Fruit fly (Drosophila melanogaster): Measurements from ENCODE around the gene Shawl.
A peak's percentile ranks its signal among the peaks of the same experiment; 100 is the strongest.

Shawl gene

DNA sequence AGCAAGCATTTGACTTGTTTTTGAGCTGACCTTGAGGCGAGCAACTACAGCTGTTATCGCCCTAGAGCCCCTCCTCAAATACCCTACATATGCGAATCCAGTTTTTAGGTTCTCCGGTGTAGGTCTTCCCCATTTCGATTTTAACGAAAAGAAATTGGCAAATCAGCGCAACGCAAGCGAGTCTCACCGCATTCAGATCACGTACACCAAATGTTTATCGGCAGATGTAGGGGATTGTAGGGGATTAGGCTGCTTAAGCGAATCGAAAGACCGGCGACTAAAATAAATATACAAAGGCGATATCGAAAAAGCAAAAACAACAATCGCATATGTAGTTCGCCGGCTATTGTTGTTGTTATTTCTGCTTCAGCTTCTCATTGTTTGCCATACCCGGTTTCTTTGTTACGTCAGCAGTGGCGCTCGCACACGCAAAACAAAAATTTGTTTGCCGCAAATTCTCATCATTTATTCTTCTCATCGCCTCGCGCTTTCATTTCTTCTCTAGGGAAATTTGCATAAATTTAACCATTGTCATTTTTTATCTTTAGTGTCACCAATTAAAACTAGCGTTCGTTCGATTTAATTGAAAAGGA, 26.8 kb downstream of the Shawl start (continued):
- TF ChIP-seq CG15514 (GFP tag; optimal IDR thresholded peaks at IDR 0.05) (peak; percentile 66), CG5245 (GFP tag; optimal IDR thresholded peaks at IDR 0.05) (peak; percentile 15), kni (GFP tag; optimal IDR thresholded peaks at IDR 0.05) (no peak), Elba2 (GFP tag; optimal IDR thresholded peaks at IDR 0.05) (no peak), CG11723 (GFP tag; optimal IDR thresholded peaks at IDR 0.05) (peak; percentile 5), CG31224 (GFP tag; IDR thresholded peaks at IDR 0.05) (peak; percentile 51; the same call in 1 of the 2 replicates), D (optimal IDR thresholded peaks at IDR 0.05) (no peak), D (GFP tag; optimal IDR thresholded peaks at IDR 0.05) (no peak), kah (GFP tag; optimal IDR thresholded peaks at IDR 0.05) (no peak), HLH3B (GFP tag; IDR thresholded peaks at IDR 0.05) (peak; percentile 54), ranshi (GFP tag; IDR thresholded peaks at IDR 0.05) (peak; percentile 72), CG15011 (GFP tag; optimal IDR thresholded peaks at IDR 0.05) (no peak), CG11398 (GFP tag; optimal IDR thresholded peaks at IDR 0.05) (peak; percentile 56), insv (GFP tag; optimal IDR thresholded peaks at IDR 0.05) (no peak), CG12744 (GFP tag; optimal IDR thresholded peaks at IDR 0.05) (peak; percentile 38), Ets97D (GFP tag; optimal IDR thresholded peaks at IDR 0.05) (peak; percentile 27), en (GFP tag; optimal IDR thresholded peaks at IDR 0.05) (no peak), vfl (GFP tag; optimal IDR thresholded peaks at IDR 0.05) (peak; percentile 81), Blimp-1 (GFP tag; optimal IDR thresholded peaks at IDR 0.05) (peak; percentile 21), scrt (GFP tag; optimal IDR thresholded peaks at IDR 0.05) (peak; percentile 41), NC2β (GFP tag; optimal IDR thresholded peaks at IDR 0.05) (peak; percentile 29), tll (GFP tag; optimal IDR thresholded peaks at IDR 0.05) (no peak), Sox102F (GFP tag; optimal IDR thresholded peaks at IDR 0.05) (peak; percentile 55), CG12391 (tag; optimal IDR thresholded peaks at IDR 0.05) (peak; percentile 35), lov (optimal IDR thresholded peaks at IDR 0.05) (no peak), lov (GFP tag; IDR thresholded peaks at IDR 0.05) (no peak), tna (GFP tag; IDR thresholded peaks at IDR 0.05; ENCODE audit: partially characterized antibody) (no peak), CG15073 (GFP tag; optimal IDR thresholded peaks at IDR 0.05) (no peak), sens-2 (GFP tag; IDR thresholded peaks at IDR 0.05) (no peak; the same call in 1 of the 2 replicates), ATbp (GFP tag; optimal IDR thresholded peaks at IDR 0.05) (peak; percentile 13), Dad (GFP tag; optimal IDR thresholded peaks at IDR 0.05) (peak; percentile 42), HLH4C (GFP tag; IDR thresholded peaks at IDR 0.05; ENCODE audit: partially characterized antibody) (no peak), Fer1 (GFP tag; optimal IDR thresholded peaks at IDR 0.05) (peak; percentile 52), Dp (GFP tag; optimal IDR thresholded peaks at IDR 0.05) (no peak), CG9797 (GFP tag; optimal IDR thresholded peaks at IDR 0.05) (no peak), toy (GFP tag; IDR thresholded peaks at IDR 0.05) (0 out of 2 replicates have a peak, but pooled peaks have one; percentile 35), Trl (optimal IDR thresholded peaks at IDR 0.05) (no peak), Trl (GFP tag; optimal IDR thresholded peaks at IDR 0.05) (peak; percentile 89), CG4707 (GFP tag; optimal IDR thresholded peaks at IDR 0.05) (no peak), HHEX (GFP tag; optimal IDR thresholded peaks at IDR 0.05) (peak; percentile 60), pho (GFP tag; optimal IDR thresholded peaks at IDR 0.05) (peak; percentile 80), CG4617 (GFP tag; optimal IDR thresholded peaks at IDR 0.05; ENCODE audit: borderline replicate concordance) (no peak), NC2α (GFP tag; optimal IDR thresholded peaks at IDR 0.05) (no peak), CG17612 (GFP tag; IDR thresholded peaks at IDR 0.05) (peak; percentile 30; the same call in 1 of the 2 replicates), lab (GFP tag; optimal IDR thresholded peaks at IDR 0.05) (peak; percentile 85), CG10565 (GFP tag; optimal IDR thresholded peaks at IDR 0.05) (no peak), CkIIα-i1 (GFP tag; IDR thresholded peaks at IDR 0.05) (0 out of 2 replicates have a peak, but pooled peaks have one; percentile 14), CG7745 (tag; optimal IDR thresholded peaks at IDR 0.05) (no peak), Aef1 (GFP tag; IDR thresholded peaks at IDR 0.05) (peak; percentile 72), bsh (GFP tag; optimal IDR thresholded peaks at IDR 0.05) (peak in 1 of 2 experiments; percentile 85)
